Fruit fly (Drosophila melanogaster): ENCODE data around the gene Med.

The Med gene

DNA sequence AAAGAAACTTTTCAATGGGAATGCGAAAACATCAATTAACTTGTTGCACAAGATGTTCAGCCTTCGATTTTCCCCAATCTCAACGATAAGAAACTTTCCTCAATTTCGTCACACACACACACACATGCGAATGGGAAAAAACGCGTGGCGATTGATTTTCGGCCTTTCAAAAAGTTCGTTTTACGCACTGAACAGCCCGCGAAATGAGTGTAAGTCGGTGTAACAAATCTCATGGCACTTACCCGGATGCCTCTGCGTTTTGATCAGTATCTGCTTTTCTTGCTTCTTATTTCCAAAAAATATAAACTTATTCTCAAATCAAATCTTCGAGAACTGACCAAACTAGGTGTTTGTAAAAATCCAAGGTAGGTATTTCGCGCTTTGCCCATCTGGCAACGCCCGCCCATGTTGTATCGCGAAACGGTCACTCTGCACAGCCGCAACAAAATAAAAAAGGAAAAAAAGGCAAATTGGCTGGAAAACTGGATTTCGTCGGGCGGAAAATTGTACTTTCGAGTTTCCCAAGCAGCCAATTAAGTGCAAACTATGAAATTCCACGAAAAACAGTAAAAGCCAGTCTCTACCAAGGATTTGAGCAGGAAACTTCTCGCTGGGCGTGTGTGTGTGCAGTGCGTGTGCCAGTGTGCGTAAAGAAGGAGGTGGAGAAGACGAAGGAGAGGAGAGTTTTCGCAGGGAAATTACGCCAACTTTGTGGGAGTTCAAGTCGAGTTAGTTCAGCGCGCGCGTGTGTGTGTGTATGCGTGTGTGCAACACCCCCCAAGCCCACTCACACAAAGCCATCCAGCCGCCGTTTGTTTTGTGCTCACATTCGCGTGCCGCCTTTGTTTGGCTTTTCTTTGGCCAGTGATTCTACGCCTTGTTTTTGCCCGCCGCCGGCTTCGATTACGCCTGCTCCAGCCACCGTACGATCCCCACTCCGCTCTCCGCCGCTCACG, at the start of gene Med:
Gene Med, plus strand, starts transcription at position 408 of the 956 bp plus-strand sequence.
- TF ChIP-seq Mnt (GFP tag; optimal IDR thresholded peaks at IDR 0.05) (peak; percentile 21), Crg-1 (GFP tag; optimal IDR thresholded peaks at IDR 0.05) (no peak), pad (GFP tag; optimal IDR thresholded peaks at IDR 0.05) (peak; percentile 29), bab1 (GFP tag; optimal IDR thresholded peaks at IDR 0.05) (peak; percentile 2), CG5204 (GFP tag; optimal IDR thresholded peaks at IDR 0.05) (no peak), cic (GFP tag; optimal IDR thresholded peaks at IDR 0.05) (peak; percentile 58), CG33017 (tag; optimal IDR thresholded peaks at IDR 0.05) (no peak), toe (GFP tag; optimal IDR thresholded peaks at IDR 0.05) (no peak), CG12768 (GFP tag; optimal IDR thresholded peaks at IDR 0.05) (no peak), CG14711 (tag; optimal IDR thresholded peaks at IDR 0.05) (no peak), CG7045 (GFP tag; optimal IDR thresholded peaks at IDR 0.05) (no peak), CG7101 (tag; optimal IDR thresholded peaks at IDR 0.05) (peak; percentile 13), CG11617 (GFP tag; optimal IDR thresholded peaks at IDR 0.05) (peak; percentile 15), tj (GFP tag; optimal IDR thresholded peaks at IDR 0.05) (peak; percentile 39)

DNA sequence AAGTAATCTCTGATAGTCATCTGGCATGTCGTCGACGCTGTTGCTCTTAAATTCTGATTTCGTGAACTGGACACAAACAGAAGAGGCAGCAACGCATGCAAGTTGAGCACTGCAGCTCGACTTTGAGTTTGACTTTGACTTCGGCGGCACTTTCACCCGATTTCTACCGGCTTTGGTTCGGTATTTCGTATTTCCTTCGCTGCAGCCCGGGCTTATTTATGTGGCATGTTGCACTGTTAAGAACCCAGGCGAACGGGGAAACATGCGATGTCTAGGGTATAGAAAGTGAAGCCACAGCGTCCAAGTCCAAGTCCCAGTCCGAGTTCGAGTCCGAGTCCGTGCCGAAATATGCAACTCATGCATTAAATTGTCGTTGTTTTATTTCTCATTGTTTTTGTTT, 46.7 kb upstream of the Med start:
- no peak for TF ChIP-seq cic (GFP tag; optimal IDR thresholded peaks at IDR 0.05)
- no peak for TF ChIP-seq Clk (GFP tag; optimal IDR thresholded peaks at IDR 0.05)
- no peak for TF ChIP-seq tj (GFP tag; optimal IDR thresholded peaks at IDR 0.05)
- TF ChIP-seq CG14711 (tag; optimal IDR thresholded peaks at IDR 0.05) = no peak
- TF ChIP-seq CG11617 (GFP tag; optimal IDR thresholded peaks at IDR 0.05) = no peak
- TF ChIP-seq CG33017 (tag; optimal IDR thresholded peaks at IDR 0.05) = no peak
- no peak for TF ChIP-seq CG7101 (tag; optimal IDR thresholded peaks at IDR 0.05)
- TF ChIP-seq pad (GFP tag; optimal IDR thresholded peaks at IDR 0.05) = no peak
- TF ChIP-seq CG12768 (GFP tag; optimal IDR thresholded peaks at IDR 0.05) = no peak
- no peak for TF ChIP-seq Mnt (GFP tag; optimal IDR thresholded peaks at IDR 0.05)
- no peak for TF ChIP-seq toe (GFP tag; optimal IDR thresholded peaks at IDR 0.05)

DNA sequence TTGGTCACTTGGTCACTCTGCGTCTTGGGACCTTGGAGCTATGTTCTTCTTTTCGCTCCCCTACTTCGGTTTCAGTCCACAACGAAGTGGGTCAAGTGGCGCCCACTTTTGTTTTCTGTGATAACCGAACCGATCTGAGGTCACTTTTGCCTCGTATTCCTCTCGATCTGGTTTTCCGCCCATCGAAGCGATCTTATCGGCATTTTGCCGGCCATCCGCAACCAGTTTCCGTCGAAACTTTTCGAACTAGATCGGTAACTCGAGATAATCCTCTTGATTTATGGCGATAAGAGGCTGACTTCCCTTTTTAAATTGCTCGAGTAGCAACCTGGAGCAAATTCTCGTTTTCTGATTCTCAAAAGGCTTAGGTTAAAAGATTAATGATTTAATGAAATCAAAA, 46.3 kb upstream of the Med start:
- no peak for TF ChIP-seq Mnt (GFP tag; optimal IDR thresholded peaks at IDR 0.05)
- TF ChIP-seq cnc (optimal IDR thresholded peaks at IDR 0.05) = no peak
- no peak for TF ChIP-seq CG33017 (tag; optimal IDR thresholded peaks at IDR 0.05)
- no peak for TF ChIP-seq CG12768 (GFP tag; optimal IDR thresholded peaks at IDR 0.05)
- TF ChIP-seq Hr96 (GFP tag; optimal IDR thresholded peaks at IDR 0.05) = no peak
- no peak for TF ChIP-seq CG11617 (GFP tag; optimal IDR thresholded peaks at IDR 0.05)
- no peak for TF ChIP-seq Clk (GFP tag; optimal IDR thresholded peaks at IDR 0.05)
- no peak for TF ChIP-seq tj (GFP tag; optimal IDR thresholded peaks at IDR 0.05)
- TF ChIP-seq ovo (GFP tag; optimal IDR thresholded peaks at IDR 0.05) = no peak
- TF ChIP-seq CG7101 (tag; optimal IDR thresholded peaks at IDR 0.05) = no peak
- no peak for TF ChIP-seq CG14711 (tag; optimal IDR thresholded peaks at IDR 0.05)
- TF ChIP-seq CG7045 (GFP tag; optimal IDR thresholded peaks at IDR 0.05) = no peak
- no peak for TF ChIP-seq cic (GFP tag; optimal IDR thresholded peaks at IDR 0.05)

DNA sequence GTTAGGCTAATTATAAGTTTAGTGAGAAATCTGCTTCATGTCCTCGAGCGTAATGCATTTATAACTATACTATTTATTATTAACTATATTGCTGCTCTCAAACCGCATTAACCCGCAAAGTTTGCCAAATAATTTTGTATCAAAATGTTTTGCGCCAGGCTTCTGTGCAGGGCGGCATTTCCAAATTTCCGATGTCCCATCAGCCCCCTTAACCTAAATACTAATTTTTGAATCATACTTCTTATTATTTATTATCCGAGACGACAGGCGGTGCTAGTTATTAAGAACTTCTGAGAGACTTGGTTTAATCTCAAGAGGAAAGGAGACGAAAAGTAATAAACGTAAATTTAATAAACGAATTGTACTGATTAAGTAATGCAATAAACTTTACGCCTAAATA, 45.1 kb upstream of the Med start:
- TF ChIP-seq CG12768 (GFP tag; optimal IDR thresholded peaks at IDR 0.05) (no peak), ovo (GFP tag; optimal IDR thresholded peaks at IDR 0.05) (no peak), CG33017 (tag; optimal IDR thresholded peaks at IDR 0.05) (no peak), CG7045 (GFP tag; optimal IDR thresholded peaks at IDR 0.05) (no peak), toe (GFP tag; optimal IDR thresholded peaks at IDR 0.05) (no peak), cic (GFP tag; optimal IDR thresholded peaks at IDR 0.05) (no peak), Hr96 (GFP tag; optimal IDR thresholded peaks at IDR 0.05) (no peak), Mnt (GFP tag; optimal IDR thresholded peaks at IDR 0.05) (no peak), tj (GFP tag; optimal IDR thresholded peaks at IDR 0.05) (no peak), bab1 (GFP tag; optimal IDR thresholded peaks at IDR 0.05) (no peak), CG1620 (GFP tag; optimal IDR thresholded peaks at IDR 0.05) (no peak), Crg-1 (GFP tag; optimal IDR thresholded peaks at IDR 0.05) (no peak), Clk (GFP tag; optimal IDR thresholded peaks at IDR 0.05) (no peak), CG11617 (GFP tag; optimal IDR thresholded peaks at IDR 0.05) (no peak), CG7101 (tag; optimal IDR thresholded peaks at IDR 0.05) (no peak), CG14711 (tag; optimal IDR thresholded peaks at IDR 0.05) (no peak), kay (GFP tag; ENCODE audit: borderline replicate concordance) (no peak), pad (GFP tag; optimal IDR thresholded peaks at IDR 0.05) (no peak)

DNA sequence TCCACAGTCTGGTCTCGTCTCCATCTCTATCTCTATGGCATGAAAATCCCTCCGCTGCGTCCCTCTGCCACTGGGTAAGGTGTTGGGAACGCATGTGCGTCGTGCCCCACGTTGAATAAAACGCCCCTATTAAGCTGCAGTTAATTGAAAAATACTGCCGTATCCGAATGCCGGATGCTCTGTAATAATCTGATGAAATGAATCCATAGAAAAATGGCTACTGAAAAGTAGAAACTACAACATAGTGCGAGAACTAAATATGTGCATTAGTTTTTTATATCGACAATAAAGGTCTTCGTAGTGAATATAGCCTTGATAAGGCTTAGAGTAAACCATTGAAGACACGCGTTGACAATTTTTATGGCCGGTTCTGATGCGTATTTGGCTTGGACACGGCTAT, 44.1 kb upstream of the Med start:
- TF ChIP-seq CG11617 (GFP tag; optimal IDR thresholded peaks at IDR 0.05) = no peak
- TF ChIP-seq bab1 (GFP tag; optimal IDR thresholded peaks at IDR 0.05) = no peak

DNA sequence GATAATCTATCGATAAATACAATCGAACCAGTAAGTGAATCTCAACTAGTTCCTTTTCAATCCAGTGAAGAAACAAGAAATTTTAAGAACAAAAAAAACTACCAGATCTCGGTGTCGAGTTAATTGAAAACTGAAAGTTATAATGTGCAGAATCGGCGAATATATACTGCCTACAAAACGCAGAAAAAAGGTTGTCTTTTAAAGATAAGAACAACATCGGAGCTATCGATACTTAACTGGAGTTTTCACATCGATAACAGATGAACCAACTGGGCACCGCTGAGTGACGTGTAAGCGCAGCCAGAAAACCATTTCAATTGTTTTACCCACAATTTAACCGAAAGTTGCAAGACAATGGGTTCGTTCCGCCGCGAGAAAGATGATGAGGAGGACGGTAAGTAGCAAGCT, 39.0 kb upstream of the Med start, which contains the start of gene gammaCOP:
Gene gammaCOP, plus strand, starts transcription at position 259 of the 408 bp plus-strand sequence.
- no peak for TF ChIP-seq cnc (optimal IDR thresholded peaks at IDR 0.05)
- TF ChIP-seq Hr96 (GFP tag; optimal IDR thresholded peaks at IDR 0.05) = peak; percentile 43
- TF ChIP-seq CG11617 (GFP tag; optimal IDR thresholded peaks at IDR 0.05) = no peak
- TF ChIP-seq toe (GFP tag; optimal IDR thresholded peaks at IDR 0.05) = no peak
- no peak for TF ChIP-seq Clk (GFP tag; optimal IDR thresholded peaks at IDR 0.05)
- peak; percentile 44 for TF ChIP-seq bab1 (GFP tag; optimal IDR thresholded peaks at IDR 0.05)
- TF ChIP-seq ovo (GFP tag; optimal IDR thresholded peaks at IDR 0.05) = no peak
- TF ChIP-seq CG12768 (GFP tag; optimal IDR thresholded peaks at IDR 0.05) = no peak
- no peak for TF ChIP-seq kay (GFP tag; ENCODE audit: borderline replicate concordance)
- TF ChIP-seq CG33017 (tag; optimal IDR thresholded peaks at IDR 0.05) = no peak
- TF ChIP-seq CG14711 (tag; optimal IDR thresholded peaks at IDR 0.05) = peak; percentile 44
- no peak for TF ChIP-seq pad (GFP tag; optimal IDR thresholded peaks at IDR 0.05)
